Worm (Caenorhabditis elegans): Measurements from ENCODE around the gene D2023.1.

ce11 chrV:11849408-11849807, 60.1 kb downstream of the D2023.1 start:
- TF ChIP-seq sox-4 (tag; optimal IDR thresholded peaks at IDR 0.05) = no peak
- TF ChIP-seq fkh-10 (GFP tag; optimal IDR thresholded peaks at IDR 0.05) = no peak
- TF ChIP-seq nhr-11 (tag; optimal IDR thresholded peaks at IDR 0.05) = no peak
- no peak for TF ChIP-seq tbx-2 (tag; optimal IDR thresholded peaks at IDR 0.05)
- no peak for TF ChIP-seq ama-1 (optimal IDR thresholded peaks at IDR 0.05)
- TF ChIP-seq nhr-12 (tag; optimal IDR thresholded peaks at IDR 0.05) = no peak
- no peak for TF ChIP-seq nhr-237 (tag; optimal IDR thresholded peaks at IDR 0.05)
- no peak for TF ChIP-seq aha-1 (tag; optimal IDR thresholded peaks at IDR 0.05)
- no peak for TF ChIP-seq blmp-1 (tag; optimal IDR thresholded peaks at IDR 0.05)
- TF ChIP-seq lin-15B (tag; optimal IDR thresholded peaks at IDR 0.05) = no peak

Measured in whole organism, L1 larva.